Fruit fly (Drosophila melanogaster) whole organism: ENCODE results near the gene CG1847.

Experiments used
- CG8478 ChIP-seq: fragments of >200 bp; optimal IDR thresholded peaks from 2 replicates; lab custom pipeline; 2018; ENCODE audit warnings: inconsistent platforms
- Dll ChIP-seq: fragments of >200 bp; optimal IDR thresholded peaks from 2 replicates; lab custom pipeline; 2017
- EcR ChIP-seq, 2 experiments: fragments of >200 bp; optimal IDR thresholded peaks; 2 replicates each; lab custom pipeline; 2017; ENCODE audit warnings: missing biosample characterization in 2 of 2, missing genetic modification characterization in 2 of 2, missing genetic modification reagents in 2 of 2
- pan ChIP-seq: fragments of >200 bp; optimal IDR thresholded peaks from 2 replicates; lab custom pipeline; 2017
- psq ChIP-seq: fragments of >200 bp; optimal IDR thresholded peaks from 2 replicates; lab custom pipeline; 2017
- usp ChIP-seq: fragments of >200 bp; optimal IDR thresholded peaks from 2 replicates; lab custom pipeline; 2017; ENCODE audit warnings: missing biosample characterization, missing genetic modification characterization, mixed read lengths

The CG1847 gene

dm6 chrX:11848507-11849264, 20.3 kb upstream of the CG1847 start:
- TF ChIP-seq Dll (lab: Kevin White, UChicago) (no peak), EcR (GFP tag; optimal IDR thresholded peaks at IDR 0.05; lab: Kevin White, UChicago) (no peak), psq (lab: Kevin White, UChicago) (no peak), usp (no peak), CG8478 (lab: Kevin White, UChicago) (no peak), pan (lab: Kevin White, UChicago) (no peak)

dm6 chrX:11849267-11849666, 19.7 kb upstream of the CG1847 start:
- TF ChIP-seq pan (lab: Kevin White, UChicago): no peak
- no peak for TF ChIP-seq CG8478 (lab: Kevin White, UChicago)
- TF ChIP-seq EcR (GFP tag; optimal IDR thresholded peaks at IDR 0.05; lab: Kevin White, UChicago): no peak

dm6 chrX:11852310-11852709, 16.7 kb upstream of the CG1847 start, which contains the start of gene p24-1:
p24-1 (minus strand) TSS chrX:11852530.
- TF ChIP-seq usp (no peak), CG8478 (lab: Kevin White, UChicago) (no peak), psq (lab: Kevin White, UChicago) (no peak), Dll (lab: Kevin White, UChicago) (no peak), EcR (GFP tag; optimal IDR thresholded peaks at IDR 0.05; lab: Kevin White, UChicago) (no peak), pan (lab: Kevin White, UChicago) (no peak)

- TF ChIP-seq psq (lab: Kevin White, UChicago) (no peak), CG8478 (lab: Kevin White, UChicago) (no peak), Dll (lab: Kevin White, UChicago) (no peak), usp (no peak), EcR (GFP tag; optimal IDR thresholded peaks at IDR 0.05; lab: Kevin White, UChicago) (no peak), pan (lab: Kevin White, UChicago) (no peak)
These were observed 14.1 kb upstream of the CG1847 start, which contains the start of the genes CG10347 and ATP7 for dm6 chrX:11854758-11855465. CG10347 (minus strand) TSS chrX:11854931. ATP7 (plus strand) TSS chrX:11855022.

- TF ChIP-seq psq (lab: Kevin White, UChicago) (no peak), CG8478 (lab: Kevin White, UChicago) (no peak), Dll (lab: Kevin White, UChicago) (no peak), EcR (GFP tag; optimal IDR thresholded peaks at IDR 0.05; lab: Kevin White, UChicago) (no peak), usp (no peak), pan (lab: Kevin White, UChicago) (no peak)
These were observed 13.0 kb upstream of the CG1847 start for dm6 chrX:11855950-11856349.

DNA sequence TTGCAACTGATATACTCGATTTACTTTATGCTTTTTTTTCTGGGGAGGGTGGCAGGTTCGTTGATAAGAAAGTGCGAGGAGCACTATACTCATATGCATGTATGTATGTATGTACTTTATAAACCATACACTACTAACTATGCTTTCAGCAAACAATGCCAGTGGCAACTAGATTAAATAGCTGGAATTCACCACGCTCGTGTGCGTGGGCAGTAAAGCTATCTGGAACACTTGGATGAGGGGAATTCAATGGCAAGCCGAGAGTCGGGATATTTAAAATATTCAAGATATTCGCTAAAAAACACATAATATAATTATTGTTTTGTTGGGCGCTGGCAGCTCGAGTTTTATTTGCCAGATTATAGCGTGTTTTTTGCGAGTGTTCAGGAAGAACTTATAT, 12.1 kb upstream of the CG1847 start:
- TF ChIP-seq psq (lab: Kevin White, UChicago): no peak
- TF ChIP-seq EcR (GFP tag; optimal IDR thresholded peaks at IDR 0.05; lab: Kevin White, UChicago): no peak
- no peak for TF ChIP-seq Dll (lab: Kevin White, UChicago)
- no peak for TF ChIP-seq pan (lab: Kevin White, UChicago)
- TF ChIP-seq usp: no peak
- no peak for TF ChIP-seq CG8478 (lab: Kevin White, UChicago)

DNA sequence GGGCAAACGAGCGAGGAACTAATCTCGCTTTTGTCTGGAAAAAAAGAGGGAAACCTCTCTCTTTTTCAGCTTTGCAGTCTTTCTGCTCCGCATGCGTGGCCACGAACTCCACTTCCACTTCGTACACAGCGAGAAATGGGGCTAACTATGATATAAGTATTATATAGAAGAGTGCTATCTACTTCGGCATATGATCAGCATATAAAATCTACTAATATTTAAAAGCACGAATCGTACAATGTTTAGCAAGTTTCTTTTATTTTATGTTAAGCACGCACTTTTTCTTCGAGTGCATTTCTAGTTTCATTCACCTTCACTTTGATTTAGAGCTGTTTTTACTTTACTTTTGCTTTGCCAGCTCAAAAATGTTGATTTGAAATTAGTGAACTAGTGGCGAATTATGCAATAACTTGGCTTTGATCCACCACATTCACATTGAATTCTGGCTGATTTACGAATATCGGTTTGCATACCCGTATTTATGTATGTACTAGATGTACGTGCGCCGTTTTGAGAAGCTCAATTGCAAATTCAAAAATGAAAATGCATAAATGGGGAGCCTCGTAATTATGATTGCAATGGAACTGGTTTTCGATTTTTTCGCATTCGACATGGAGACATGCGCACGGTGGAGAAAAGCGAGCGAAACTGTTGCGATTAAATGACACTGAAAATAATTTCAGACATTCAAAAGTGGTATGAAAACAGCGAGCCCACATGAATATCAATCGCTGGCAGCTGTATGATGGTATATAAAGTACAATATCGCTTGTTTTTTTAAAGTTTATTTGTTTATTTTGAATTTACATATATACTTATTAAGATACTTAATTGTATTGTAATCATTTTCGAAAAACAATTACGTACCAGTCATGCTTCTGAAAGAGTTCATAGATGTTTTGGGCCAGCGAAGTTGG, 11.2 kb upstream of the CG1847 start:
- TF ChIP-seq psq (lab: Kevin White, UChicago): no peak
- no peak for TF ChIP-seq usp

dm6 chrX:11858439-11858813, 10.5 kb upstream of the CG1847 start:
- TF ChIP-seq psq (lab: Kevin White, UChicago) (no peak), CG8478 (lab: Kevin White, UChicago) (no peak), Dll (lab: Kevin White, UChicago) (no peak), usp (no peak), EcR (GFP tag; optimal IDR thresholded peaks at IDR 0.05; lab: Kevin White, UChicago) (no peak), pan (lab: Kevin White, UChicago) (no peak)

DNA sequence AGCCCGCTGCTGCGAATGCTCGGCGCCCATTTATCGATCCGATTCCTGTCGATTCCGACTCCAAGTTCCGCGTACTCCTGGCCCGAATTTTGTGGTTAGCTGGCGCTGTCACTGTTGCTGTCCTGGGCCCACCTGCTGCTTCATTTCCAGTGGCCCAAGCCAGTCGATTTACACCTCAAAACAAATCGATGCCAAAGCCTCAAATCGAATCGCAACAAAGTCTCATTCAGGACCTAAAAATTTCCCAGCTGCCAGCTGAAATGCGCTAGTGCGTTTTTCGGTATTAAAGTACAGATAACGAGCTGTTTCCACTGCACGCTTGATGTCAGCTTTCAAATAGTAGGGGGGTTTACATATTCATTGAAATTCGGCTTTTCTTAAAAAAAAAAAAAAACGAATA, 3.5 kb downstream of the CG1847 start, which contains the start of gene BORCS5:
Gene BORCS5, minus strand, starts transcription at position 263 of the 400 bp plus-strand sequence.
- TF ChIP-seq Dll (lab: Kevin White, UChicago): no peak
- no peak for TF ChIP-seq usp
- TF ChIP-seq psq (lab: Kevin White, UChicago): no peak
- TF ChIP-seq pan (lab: Kevin White, UChicago): no peak
- no peak for TF ChIP-seq EcR (GFP tag; optimal IDR thresholded peaks at IDR 0.05; lab: Kevin White, UChicago)
- no peak for TF ChIP-seq CG8478 (lab: Kevin White, UChicago)

DNA sequence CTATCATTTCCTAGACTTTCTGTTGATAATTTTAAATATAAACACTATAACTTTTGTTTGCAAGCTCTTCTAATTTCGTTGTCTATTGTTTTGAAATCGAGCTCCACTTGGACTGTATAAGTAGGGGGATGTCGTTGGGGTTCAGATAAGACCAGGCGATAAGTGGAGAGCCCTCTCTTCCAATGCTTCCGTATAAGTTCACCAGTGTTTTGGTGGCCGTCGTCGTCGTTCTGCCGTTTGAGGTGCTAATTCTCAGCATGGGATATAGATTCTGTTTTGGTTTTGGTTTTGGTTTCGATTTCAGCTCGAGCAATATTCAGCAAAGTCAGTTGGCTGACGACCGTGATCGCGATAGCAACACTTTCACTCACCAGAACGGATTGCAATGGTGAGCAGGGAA, 4.1 kb downstream of the CG1847 start, which contains the start of gene CG15739:
Gene CG15739, plus strand, starts transcription at position 204 of the 400 bp plus-strand sequence.
- no peak for TF ChIP-seq psq (lab: Kevin White, UChicago)
- TF ChIP-seq pan (lab: Kevin White, UChicago): no peak
- no peak for TF ChIP-seq CG8478 (lab: Kevin White, UChicago)
- TF ChIP-seq EcR (GFP tag; optimal IDR thresholded peaks at IDR 0.05; lab: Kevin White, UChicago): no peak
- no peak for TF ChIP-seq Dll (lab: Kevin White, UChicago)
- no peak for TF ChIP-seq usp
